Fruit fly (Drosophila melanogaster) S2 (cell line): Measurements from ENCODE around the gene CG31262.

ENCODE experiments used
- CG8478 ChIP-seq: fragments of >200 bp; optimal IDR thresholded peaks from 2 replicates; lab custom pipeline; 2018
- CTCF ChIP-seq, 2 experiments: fragments of >200 bp; optimal IDR thresholded peaks; 2 replicates each; lab custom pipeline; 2018

dm6 chr3R:17209990-17210389 lies 12.9 kb downstream of the CG31262 start:
- TF ChIP-seq CTCF (optimal IDR thresholded peaks at IDR 0.05; lab: Kevin White, UChicago) (no peak), CG8478 (lab: Kevin White, UChicago) (no peak)
